Fruit fly (Drosophila melanogaster): ENCODE results near the gene ras.

ras gene

dm6 chrX:10728024-10728423 lies 16.3 kb upstream of the ras start:
- peak; percentile 77 for TF ChIP-seq lbe (GFP tag; optimal IDR thresholded peaks at IDR 0.05)
- no peak for TF ChIP-seq Dip3 (GFP tag; optimal IDR thresholded peaks at IDR 0.05)
- peak; percentile 31 for TF ChIP-seq ATbp (GFP tag; optimal IDR thresholded peaks at IDR 0.05)
- TF ChIP-seq CG15269 (tag; optimal IDR thresholded peaks at IDR 0.05), result no peak
- TF ChIP-seq Adf1 (GFP tag; IDR thresholded peaks at IDR 0.05), result no peak
- no peak for TF ChIP-seq MESR4 (GFP tag; optimal IDR thresholded peaks at IDR 0.05)
- TF ChIP-seq Elba2 (GFP tag; optimal IDR thresholded peaks at IDR 0.05), result no peak
- TF ChIP-seq Dip2 (GFP tag; IDR thresholded peaks at IDR 0.05), result no peak
- no peak for TF ChIP-seq CG17568 (GFP tag; optimal IDR thresholded peaks at IDR 0.05)
- peak in 1 of 2 experiments; percentile 12 for TF ChIP-seq eve (GFP tag; optimal IDR thresholded peaks at IDR 0.05)
- no peak for TF ChIP-seq Lpt (GFP tag; optimal IDR thresholded peaks at IDR 0.05)
- TF ChIP-seq sens (GFP tag), result peak; percentile 80
- no peak for TF ChIP-seq Dad (GFP tag; optimal IDR thresholded peaks at IDR 0.05)
- peak; percentile 30 for TF ChIP-seq CG2875 (GFP tag; optimal IDR thresholded peaks at IDR 0.05)
- TF ChIP-seq nerfin-1 (tag; optimal IDR thresholded peaks at IDR 0.05), result no peak
- TF ChIP-seq CG3407 (GFP tag; optimal IDR thresholded peaks at IDR 0.05), result peak; percentile 10
- no peak for TF ChIP-seq CG2129 (GFP tag; IDR thresholded peaks at IDR 0.05; ENCODE audit: partially characterized antibody)
- no peak for TF ChIP-seq Neu2 (GFP tag; optimal IDR thresholded peaks at IDR 0.05; ENCODE audit: borderline replicate concordance)
- TF ChIP-seq Sox100B (GFP tag; optimal IDR thresholded peaks at IDR 0.05), result peak; percentile 11
- no peak for TF ChIP-seq pho (GFP tag; optimal IDR thresholded peaks at IDR 0.05)
- TF ChIP-seq oc (tag; optimal IDR thresholded peaks at IDR 0.05), result no peak
- no peak for TF ChIP-seq Ssrp (tag; optimal IDR thresholded peaks at IDR 0.05)

DNA sequence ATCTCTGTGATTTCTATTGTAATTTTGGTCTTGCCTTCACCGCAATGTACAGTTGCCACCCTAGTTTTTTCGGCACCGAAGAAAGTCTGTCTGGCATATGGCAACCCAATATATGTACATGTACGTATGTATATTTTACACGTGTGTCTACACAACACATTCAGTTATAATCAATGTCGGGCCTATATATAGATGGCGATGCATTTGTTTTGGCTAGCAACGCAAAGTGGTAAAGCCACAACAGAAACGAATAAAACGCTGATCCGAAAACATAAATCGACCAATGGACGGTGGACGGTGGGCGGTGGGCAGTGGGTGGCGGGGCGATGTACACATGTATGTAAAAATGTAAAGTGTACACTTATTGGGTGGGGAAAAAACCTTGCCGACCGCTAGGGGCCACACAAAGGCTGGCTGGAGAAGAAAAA lies 15.7 kb upstream of the ras start:
- TF ChIP-seq CG17359 (tag; optimal IDR thresholded peaks at IDR 0.05) (no peak), CG9215 (GFP tag; IDR thresholded peaks at IDR 0.05) (no peak), sens-2 (GFP tag; IDR thresholded peaks at IDR 0.05) (no peak), CTCF (GFP tag; optimal IDR thresholded peaks at IDR 0.05) (peak; percentile 89), odd (GFP tag; optimal IDR thresholded peaks at IDR 0.05) (no peak), CG8290 (GFP tag; optimal IDR thresholded peaks at IDR 0.05) (peak; percentile 9), CG8290 (tag; optimal IDR thresholded peaks at IDR 0.05) (no peak), CG11504 (tag; optimal IDR thresholded peaks at IDR 0.05) (peak; percentile 0), CG14860 (GFP tag; IDR thresholded peaks at IDR 0.05; ENCODE audit: partially characterized antibody) (0 out of 3 replicates have a peak, but pooled peaks have one; percentile 19), CG16779 (GFP tag; IDR thresholded peaks at IDR 0.05) (no peak), insv (GFP tag; optimal IDR thresholded peaks at IDR 0.05) (peak in 1 of 2 experiments; percentile 31), crol (GFP tag; IDR thresholded peaks at IDR 0.05) (peak; percentile 60), CG8944 (GFP tag; optimal IDR thresholded peaks at IDR 0.05) (no peak), twi (tag; optimal IDR thresholded peaks at IDR 0.05) (peak; percentile 71), stwl (tag; optimal IDR thresholded peaks at IDR 0.05) (peak; percentile 60), CG9876 (GFP tag; optimal IDR thresholded peaks at IDR 0.05) (no peak), pita (GFP tag; optimal IDR thresholded peaks at IDR 0.05) (peak; percentile 32), ken (GFP tag; IDR thresholded peaks at IDR 0.05) (0 out of 3 replicates have a peak, but pooled peaks have one; percentile 19), CG6791 (GFP tag; IDR thresholded peaks at IDR 0.05; ENCODE audit: partially characterized antibody) (0 out of 3 replicates have a peak, but pooled peaks have one; percentile 12), Sox100B (GFP tag; optimal IDR thresholded peaks at IDR 0.05) (no peak), cg (GFP tag; optimal IDR thresholded peaks at IDR 0.05) (peak; percentile 26), Dip2 (GFP tag; IDR thresholded peaks at IDR 0.05) (peak; percentile 75), trem (tag; optimal IDR thresholded peaks at IDR 0.05) (peak; percentile 25), CG2199 (GFP tag; IDR thresholded peaks at IDR 0.05) (peak; percentile 52; the same call in 1 of the 3 replicates)

Data from whole organism, embryonic.